Worm (Caenorhabditis elegans) whole organism, L4 larva: Measurements from ENCODE around the gene prx-19.

Source experiments
- D1046.2 ChIP-seq: fragments of 200-800 bp; sonication (Bioruptor generic); IDR thresholded peaks from 2 replicates; pipeline ENCODE4 v1.3.6; 2022; ENCODE audit warnings: missing genetic modification characterization, missing compliant biosample characterization
- F10B5.3 ChIP-seq: sonication (generic microtip); optimal IDR thresholded peaks from 2 replicates; lab custom pipeline; 2016; ENCODE audit warnings: mild to moderate bottlenecking, missing genetic modification characterization, missing compliant biosample characterization
- F26F4.8 ChIP-seq: fragments of 200-800 bp; sonication (Bioruptor generic); conservative IDR thresholded peaks from 2 replicates; pipeline ENCODE4 v1.3.6; 2022; ENCODE audit warnings: missing genetic modification characterization, missing compliant biosample characterization
- F44E2.7 ChIP-seq: fragments of 200-800 bp; sonication (Bioruptor generic); IDR thresholded peaks from 2 replicates; pipeline ENCODE4 v2.1.2; 2022; ENCODE audit warnings: missing genetic modification characterization, missing compliant biosample characterization
- F49E8.2 ChIP-seq: sonication (generic microtip); optimal IDR thresholded peaks from 2 replicates; lab custom pipeline; 2016; ENCODE audit warnings: missing compliant biosample characterization, mild to moderate bottlenecking, missing genetic modification characterization, borderline replicate concordance
- T20F7.1 ChIP-seq: fragments of 200-800 bp; sonication (Bioruptor generic); optimal IDR thresholded peaks from 2 replicates; lab custom pipeline; 2018; ENCODE audit warnings: mild to moderate bottlenecking, missing genetic modification characterization, missing compliant biosample characterization
- T26A8.4 ChIP-seq: fragments of 200-800 bp; sonication (Bioruptor generic); IDR thresholded peaks from 2 replicates; pipeline ENCODE4 v1.3.6; 2022; ENCODE audit warnings: missing genetic modification characterization, missing compliant biosample characterization
- Y48G9A.11 ChIP-seq: fragments of 200-800 bp; sonication (Bioruptor generic); IDR thresholded peaks from 2 replicates; pipeline ENCODE4 v1.3.6; 2022; ENCODE audit warnings: missing genetic modification reagents, missing genetic modification characterization, missing compliant biosample characterization
- Y5F2A.4 ChIP-seq: fragments of 200-800 bp; sonication (Bioruptor generic); optimal IDR thresholded peaks from 2 replicates; lab custom pipeline; 2018; ENCODE audit warnings: mild to moderate bottlenecking, missing genetic modification characterization, missing compliant biosample characterization
- Y75B8A.6 ChIP-seq: fragments of 200-800 bp; sonication (Bioruptor generic); IDR thresholded peaks from 2 replicates; pipeline ENCODE4 v1.3.6; 2022; ENCODE audit warnings: missing genetic modification reagents, missing genetic modification characterization, missing compliant biosample characterization
- ZK546.5 ChIP-seq, 2 experiments: sonication (generic microtip); optimal IDR thresholded peaks; 2 replicates each; lab custom pipeline; 2017; ENCODE audit warnings: missing biosample characterization in 2 of 2, missing genetic modification characterization in 2 of 2
- aha-1 ChIP-seq: fragments of 150-350 bp; peaks from one replicate; lab custom pipeline; 2014; ENCODE audit warnings: missing biosample characterization, missing genetic modification characterization
- aly-2 ChIP-seq: sonication (generic microtip); optimal IDR thresholded peaks from 2 replicates; lab custom pipeline; 2018; ENCODE audit warnings: missing biosample characterization, missing genetic modification characterization
- arid-1 ChIP-seq: fragments of 200-800 bp; sonication (Bioruptor generic); conservative IDR thresholded peaks from 2 replicates; pipeline ENCODE4 v1.3.6; 2022; ENCODE audit warnings: missing genetic modification reagents, missing genetic modification characterization, missing compliant biosample characterization
- attf-4 ChIP-seq: sonication (generic microtip); optimal IDR thresholded peaks from 3 replicates; lab custom pipeline; 2017; ENCODE audit warnings: missing biosample characterization, missing genetic modification characterization
- ctbp-1 ChIP-seq: fragments of 200-800 bp; sonication (Bioruptor generic); IDR thresholded peaks from 2 replicates; pipeline ENCODE4 v1.3.6; 2022; ENCODE audit warnings: missing genetic modification reagents, missing genetic modification characterization, missing compliant biosample characterization
- daf-16 ChIP-seq, 3 experiments: sonication (generic microtip); optimal IDR thresholded peaks; 2 replicates each; lab custom pipeline; 2016 to 2017; ENCODE audit warnings: missing genetic modification characterization in 3 of 3, missing genetic modification reagents in 3 of 3, mild to moderate bottlenecking in 2 of 3, missing compliant biosample characterization in 2 of 3, missing biosample characterization in 1 of 3, moderate library complexity in 1 of 3
- daf-8 ChIP-seq: fragments of 200-800 bp; sonication (Bioruptor generic); IDR thresholded peaks from 2 replicates; pipeline ENCODE4 v1.3.6; 2022; ENCODE audit warnings: missing genetic modification characterization, missing compliant biosample characterization
- dmd-6 ChIP-seq: fragments of 200-800 bp; sonication (Bioruptor generic); IDR thresholded peaks from 2 replicates; pipeline ENCODE4 v1.3.6; 2022; ENCODE audit warnings: missing genetic modification reagents, missing genetic modification characterization, missing compliant biosample characterization
- dmd-9 ChIP-seq: fragments of 200-800 bp; sonication (Bioruptor generic); IDR thresholded peaks from 2 replicates; pipeline ENCODE4 v1.3.6; 2022; ENCODE audit warnings: missing genetic modification reagents, missing genetic modification characterization, missing compliant biosample characterization
- dpl-1 ChIP-seq: fragments of 150-350 bp; optimal IDR thresholded peaks from 2 replicates; lab custom pipeline; 2014; ENCODE audit warnings: missing biosample characterization, missing genetic modification reagents, missing genetic modification characterization
- duxl-1 ChIP-seq: sonication (generic microtip); optimal IDR thresholded peaks from 2 replicates; lab custom pipeline; 2016; ENCODE audit warnings: mild to moderate bottlenecking, missing genetic modification characterization, moderate library complexity, missing compliant biosample characterization; ENCODE audit not compliant: poor library complexity
- fos-1 ChIP-seq: fragments of 150-350 bp; optimal IDR thresholded peaks from 2 replicates; lab custom pipeline; 2014; ENCODE audit warnings: missing biosample characterization, missing genetic modification characterization
- hif-1 ChIP-seq, 2 experiments: sonication (generic microtip); optimal IDR thresholded peaks; 2 replicates each; lab custom pipeline; 2016 to 2017; ENCODE audit warnings: missing compliant biosample characterization in 2 of 2, missing genetic modification characterization in 2 of 2, missing genetic modification reagents in 2 of 2, missing genotype in 2 of 2, mild to moderate bottlenecking in 1 of 2
- hlh-11 ChIP-seq: fragments of 200-800 bp; sonication (Bioruptor generic); optimal IDR thresholded peaks from 2 replicates; lab custom pipeline; 2018; ENCODE audit warnings: mild to moderate bottlenecking, missing genetic modification characterization, missing compliant biosample characterization
- hlh-30 ChIP-seq: sonication (generic microtip); optimal IDR thresholded peaks from 2 replicates; lab custom pipeline; 2017; ENCODE audit warnings: antibody characterized with exemption, mild to moderate bottlenecking, missing genetic modification characterization, missing compliant biosample characterization; ENCODE audit not compliant: insufficient read depth
- hmg-1.1 ChIP-seq: fragments of 200-800 bp; sonication (Bioruptor generic); IDR thresholded peaks from 2 replicates; pipeline ENCODE4 v1.3.6; 2022; ENCODE audit warnings: missing genetic modification reagents, missing genetic modification characterization, missing compliant biosample characterization
- jun-1 ChIP-seq: fragments of 150-350 bp; optimal IDR thresholded peaks from 2 replicates; lab custom pipeline; 2014; ENCODE audit warnings: missing biosample characterization, missing genetic modification reagents, missing genetic modification characterization
- lim-7 ChIP-seq: fragments of 200-800 bp; sonication (Bioruptor generic); IDR thresholded peaks from 2 replicates; pipeline ENCODE4 v1.3.6; 2022; ENCODE audit warnings: missing genetic modification characterization, missing compliant biosample characterization
- lin-29 ChIP-seq: fragments of 200-800 bp; sonication (Bioruptor generic); IDR thresholded peaks from 2 replicates; pipeline ENCODE4 v1.3.6; 2022; ENCODE audit warnings: missing genetic modification reagents, missing genetic modification characterization, missing compliant biosample characterization
- lin-38 ChIP-seq: fragments of 200-800 bp; sonication (Bioruptor generic); IDR thresholded peaks from 2 replicates; pipeline ENCODE4 v1.3.6; 2022; ENCODE audit warnings: missing genetic modification reagents, missing genetic modification characterization, missing compliant biosample characterization
- lin-39 ChIP-seq: fragments of 150-350 bp; optimal IDR thresholded peaks from 2 replicates; lab custom pipeline; 2014; ENCODE audit warnings: missing biosample characterization, missing genetic modification reagents, missing genetic modification characterization
- lir-3 ChIP-seq: sonication (generic microtip); optimal IDR thresholded peaks from 2 replicates; lab custom pipeline; 2016; ENCODE audit warnings: mild to moderate bottlenecking, missing genetic modification characterization, missing compliant biosample characterization
- lsy-2 ChIP-seq, 2 experiments: fragments of 150-350 bp in 1 of 2; sonication (generic microtip) in 1 of 2; optimal IDR thresholded peaks; 2 replicates each; lab custom pipeline; 2014 to 2017; ENCODE audit warnings: missing biosample characterization in 2 of 2, missing genetic modification characterization in 2 of 2
- mdl-1 ChIP-seq, 2 experiments: fragments of 150-350 bp in 1 of 2; sonication (generic microtip) in 1 of 2; optimal IDR thresholded peaks; 2 replicates each; lab custom pipeline; 2014 to 2017; ENCODE audit warnings: missing biosample characterization in 2 of 2, missing genetic modification characterization in 2 of 2
- mxl-2 ChIP-seq: fragments of 200-800 bp; sonication (Bioruptor generic); conservative IDR thresholded peaks from 2 replicates; pipeline ENCODE4 v1.3.6; 2022; ENCODE audit warnings: missing genetic modification reagents, missing genetic modification characterization, missing compliant biosample characterization
- mxl-3 ChIP-seq: fragments of 200-800 bp; sonication (Bioruptor generic); optimal IDR thresholded peaks from 2 replicates; lab custom pipeline; 2018; ENCODE audit warnings: mild to moderate bottlenecking, missing genetic modification characterization, missing compliant biosample characterization
- nhr-10 ChIP-seq: fragments of 150-350 bp; optimal IDR thresholded peaks from 2 replicates; lab custom pipeline; 2014; ENCODE audit warnings: missing biosample characterization, missing genetic modification characterization
- nhr-48 ChIP-seq: sonication (generic microtip); optimal IDR thresholded peaks from 2 replicates; lab custom pipeline; 2016; ENCODE audit warnings: mild to moderate bottlenecking, missing genetic modification characterization, missing compliant biosample characterization
- nhr-77 ChIP-seq: fragments of 150-350 bp; optimal IDR thresholded peaks from 2 replicates; lab custom pipeline; 2014; ENCODE audit warnings: missing biosample characterization, missing genetic modification characterization
- pqm-1 ChIP-seq: sonication (generic microtip); optimal IDR thresholded peaks from 2 replicates; lab custom pipeline; 2017; ENCODE audit warnings: missing biosample characterization, missing genetic modification characterization
- rbr-2 ChIP-seq: sonication (generic microtip); optimal IDR thresholded peaks from 2 replicates; lab custom pipeline; 2016; ENCODE audit warnings: missing genotype, missing genetic modification characterization, missing compliant biosample characterization
- snpc-4 ChIP-seq: fragments of 150-350 bp; optimal IDR thresholded peaks from 2 replicates; lab custom pipeline; 2014; ENCODE audit warnings: missing biosample characterization, missing genetic modification characterization
- spr-1 ChIP-seq: sonication (generic microtip); optimal IDR thresholded peaks from 2 replicates; lab custom pipeline; 2016; ENCODE audit warnings: mild to moderate bottlenecking, missing genetic modification characterization, missing compliant biosample characterization
- tag-97 ChIP-seq: fragments of 200-800 bp; sonication (Bioruptor generic); IDR thresholded peaks from 2 replicates; pipeline ENCODE4 v1.3.6; 2022; ENCODE audit warnings: missing genetic modification characterization, missing compliant biosample characterization
- tra-1 ChIP-seq: fragments of 200-800 bp; sonication (Bioruptor generic); IDR thresholded peaks from 2 replicates; pipeline ENCODE4 v1.3.6; 2022; ENCODE audit warnings: missing genetic modification reagents, missing genetic modification characterization, missing compliant biosample characterization
- zfp-2 ChIP-seq: sonication (generic microtip); optimal IDR thresholded peaks from 2 replicates; lab custom pipeline; 2016; ENCODE audit warnings: mild to moderate bottlenecking, missing genetic modification characterization, missing compliant biosample characterization
- zip-2 ChIP-seq: fragments of 150-350 bp; optimal IDR thresholded peaks from 2 replicates; lab custom pipeline; 2014; ENCODE audit warnings: missing biosample characterization, missing genetic modification characterization
- ztf-11 ChIP-seq: fragments of 150-350 bp; optimal IDR thresholded peaks from 2 replicates; lab custom pipeline; 2014; ENCODE audit warnings: missing biosample characterization, missing genetic modification characterization

Gene prx-19

DNA sequence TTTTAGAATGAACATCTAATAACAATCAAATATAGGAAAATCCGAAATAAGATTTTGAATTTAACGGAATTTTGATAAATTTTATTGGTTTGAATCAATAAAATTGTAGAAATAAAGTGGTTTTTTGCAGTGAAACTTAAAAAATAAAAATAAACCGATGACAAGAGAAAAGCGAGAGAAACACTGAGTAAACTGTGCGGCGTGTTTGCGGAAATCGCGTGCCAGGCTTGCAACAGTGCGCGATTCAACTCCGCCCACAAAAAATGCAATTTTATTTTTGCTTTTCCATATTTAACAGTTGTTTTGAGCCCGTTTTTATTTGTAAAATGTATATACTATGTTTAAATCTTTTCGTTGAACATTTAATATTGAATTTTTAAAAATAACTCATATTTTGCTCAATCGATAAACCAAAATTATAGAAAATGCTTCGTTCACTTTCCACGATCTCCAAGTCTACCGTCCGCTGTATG lies 41.2 kb downstream of the prx-19 start, which contains the start of gene mtss-1 (continued):
- TF ChIP-seq lir-3 (tag; lab: Kevin White, UChicago) (no peak), arid-1 (GFP tag; lab: Robert Waterston, UW) (0 out of 2 replicates have a peak, but pooled peaks have one; percentile 53), nhr-48 (tag; lab: Kevin White, UChicago) (peak; percentile 21), hlh-11 (tag; lab: Kevin White, UChicago) (peak; percentile 33), dpl-1 (GFP tag; lab: Kevin White, UChicago) (peak; percentile 50), fos-1 (no peak), mdl-1 (tag; optimal IDR thresholded peaks at IDR 0.05; lab: Kevin White, UChicago) (no peak), snpc-4 (no peak), tag-97 (no peak), ctbp-1 (no peak), hlh-30 (tag; lab: Kevin White, UChicago) (peak; percentile 50), T20F7.1 (GFP tag; lab: Kevin White, UChicago) (peak; percentile 42), daf-8 (no peak), hif-1 (tag; optimal IDR thresholded peaks at IDR 0.05; lab: Kevin White, UChicago) (peak in 1 of 2 experiments; percentile 34), T26A8.4 (GFP tag; lab: Robert Waterston, UW) (0 out of 2 replicates have a peak, but pooled peaks have one; percentile 35), ZK546.5 (tag; optimal IDR thresholded peaks at IDR 0.05; lab: Kevin White, UChicago) (no peak), hmg-1.1 (GFP tag; lab: Robert Waterston, UW) (peak; percentile 65), F26F4.8 (GFP tag; lab: Robert Waterston, UW) (no peak), Y75B8A.6 (GFP tag; lab: Robert Waterston, UW) (no peak), lsy-2 (tag; optimal IDR thresholded peaks at IDR 0.05; lab: Kevin White, UChicago) (peak in 1 of 2 experiments; percentile 58), mxl-2 (no peak), daf-16 (GFP tag; optimal IDR thresholded peaks at IDR 0.05; lab: Kevin White, UChicago) (no peak), daf-16 (tag; optimal IDR thresholded peaks at IDR 0.05; lab: Kevin White, UChicago) (peak; percentile 65), D1046.2 (no peak), rbr-2 (peak; percentile 26), jun-1 (no peak), duxl-1 (tag; lab: Kevin White, UChicago) (peak; percentile 51)

DNA sequence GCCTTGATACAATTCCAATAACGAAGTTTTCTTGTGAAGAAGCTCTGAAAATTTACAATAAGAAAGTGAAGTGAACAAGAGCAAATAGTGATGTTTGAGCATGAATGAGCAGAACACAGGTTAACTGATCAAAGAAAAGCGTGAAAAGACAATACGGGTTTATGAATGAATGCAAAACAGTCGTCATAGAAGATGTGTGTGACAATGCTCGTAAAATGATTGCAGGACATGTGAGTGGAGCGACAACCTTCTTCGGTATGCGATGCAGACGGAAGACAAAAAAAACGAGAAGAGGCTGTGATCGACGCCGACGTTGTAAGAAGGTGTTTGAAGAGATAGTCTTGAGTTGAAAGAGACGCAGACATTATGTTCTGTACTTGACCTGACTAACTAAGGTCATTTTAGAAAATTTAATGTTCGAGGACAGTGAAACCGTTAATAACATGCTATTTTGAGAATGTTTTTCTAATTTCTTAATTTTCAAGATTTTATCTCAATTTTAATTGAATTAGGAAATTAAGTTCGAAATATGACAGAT lies 41.7 kb downstream of the prx-19 start, which contains the start of gene mig-22:
mig-22 (minus strand) TSS at position 51 of the 538 bp plus-strand sequence.
- peak; percentile 38 for TF ChIP-seq mxl-3
- no peak for TF ChIP-seq nhr-77 (tag; lab: Kevin White, UChicago)
- TF ChIP-seq daf-16 (GFP tag; optimal IDR thresholded peaks at IDR 0.05; lab: Kevin White, UChicago), result no peak
- no peak for TF ChIP-seq daf-16 (tag; optimal IDR thresholded peaks at IDR 0.05; lab: Kevin White, UChicago)
- TF ChIP-seq rbr-2, result no peak
- TF ChIP-seq F10B5.3, result no peak
- no peak for TF ChIP-seq lin-29
- TF ChIP-seq pqm-1, result no peak
- TF ChIP-seq attf-4 (tag; lab: Kevin White, UChicago), result no peak
- no peak for TF ChIP-seq lin-38
- TF ChIP-seq mdl-1 (tag; optimal IDR thresholded peaks at IDR 0.05; lab: Kevin White, UChicago), result no peak
- TF ChIP-seq hlh-30 (tag; lab: Kevin White, UChicago), result peak; percentile 24
- TF ChIP-seq nhr-10 (tag; lab: Kevin White, UChicago), result no peak
- TF ChIP-seq Y48G9A.11, result no peak
- TF ChIP-seq hlh-11 (tag; lab: Kevin White, UChicago), result no peak
- no peak for TF ChIP-seq dmd-6 (GFP tag; lab: Robert Waterston, UW)
- TF ChIP-seq lin-39 (tag; lab: Kevin White, UChicago), result no peak
- TF ChIP-seq D1046.2, result no peak
- TF ChIP-seq tra-1 (GFP tag; lab: Robert Waterston, UW), result no peak
- no peak for TF ChIP-seq F44E2.7
- TF ChIP-seq ztf-11 (tag; lab: Kevin White, UChicago), result no peak
- TF ChIP-seq lim-7 (GFP tag; lab: Robert Waterston, UW), result no peak
- no peak for TF ChIP-seq spr-1
- no peak for TF ChIP-seq F49E8.2 (tag; lab: Kevin White, UChicago)
- TF ChIP-seq aha-1 (tag; lab: Kevin White, UChicago), result peak; percentile 85
- TF ChIP-seq F26F4.8 (GFP tag; lab: Robert Waterston, UW), result no peak
- TF ChIP-seq snpc-4, result no peak
- TF ChIP-seq zip-2, result no peak
- TF ChIP-seq aly-2 (tag; lab: Kevin White, UChicago), result no peak
- TF ChIP-seq Y5F2A.4 (GFP tag; lab: Kevin White, UChicago), result no peak
- no peak for TF ChIP-seq zfp-2 (tag; lab: Kevin White, UChicago)
- no peak for TF ChIP-seq dpl-1 (GFP tag; lab: Kevin White, UChicago)
- no peak for TF ChIP-seq dmd-9 (GFP tag; lab: Robert Waterston, UW)
